Worm (Caenorhabditis elegans): ENCODE data around the gene hsp-25.

Gene hsp-25

DNA sequence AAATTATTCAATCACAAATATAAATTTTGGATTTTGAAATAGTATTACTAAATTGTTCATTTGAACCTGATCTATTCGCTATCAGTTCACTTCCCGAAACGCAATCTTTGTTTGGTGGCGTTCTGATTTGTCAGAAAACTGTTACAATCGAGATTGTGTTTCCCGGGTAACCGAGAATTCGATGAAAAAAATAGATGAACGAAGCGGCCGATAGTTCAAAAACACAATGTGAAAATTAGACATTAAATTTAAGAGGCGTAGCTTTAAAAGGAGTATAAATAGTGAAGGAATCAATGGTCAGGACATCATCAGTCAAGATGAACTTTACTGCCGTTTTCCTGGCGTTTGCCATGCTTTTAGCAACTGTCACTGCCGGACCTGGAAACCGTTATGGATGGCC lies 46.4 kb upstream of the hsp-25 start, which contains the start of gene C45B2.1:
C45B2.1 (plus strand) TSS at position 301 of the 400 bp plus-strand sequence.
- TF ChIP-seq F10E7.11 (tag; optimal IDR thresholded peaks at IDR 0.05) (no peak), ceh-91 (GFP tag; IDR thresholded peaks at IDR 0.05) (no peak), xnd-1 (tag; optimal IDR thresholded peaks at IDR 0.05) (no peak), gei-17 (GFP tag; optimal IDR thresholded peaks at IDR 0.05) (no peak)

DNA sequence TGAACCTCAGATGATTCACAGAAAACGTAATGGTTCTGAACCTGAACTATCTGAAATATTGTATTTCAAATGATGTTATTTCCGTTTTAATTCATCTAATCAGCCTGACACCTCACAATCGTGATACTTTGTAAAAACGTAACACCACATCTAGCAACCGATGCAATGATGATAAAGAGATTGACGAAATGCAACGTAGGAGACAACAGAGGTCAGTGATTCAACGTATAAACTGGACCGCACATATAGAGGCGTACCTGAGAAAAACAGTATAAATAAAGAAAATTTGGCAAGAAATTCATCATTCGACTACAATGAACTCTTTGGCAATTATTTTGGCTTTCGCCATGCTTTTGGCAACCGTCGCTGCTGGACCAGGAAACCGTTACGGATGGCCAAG lies 45.0 kb upstream of the hsp-25 start, which contains the start of gene C45B2.2:
C45B2.2 (plus strand) TSS at position 301 of the 400 bp plus-strand sequence.
- no peak for TF ChIP-seq ama-1 (optimal IDR thresholded peaks at IDR 0.05)
- TF ChIP-seq ama-1 (GFP tag; optimal IDR thresholded peaks at IDR 0.05), result no peak
- TF ChIP-seq ZK185.1 (tag; optimal IDR thresholded peaks at IDR 0.05; ENCODE audit: poor library complexity, severe bottlenecking), result no peak
- TF ChIP-seq egl-18 (GFP tag; IDR thresholded peaks at IDR 0.05), result no peak

DNA sequence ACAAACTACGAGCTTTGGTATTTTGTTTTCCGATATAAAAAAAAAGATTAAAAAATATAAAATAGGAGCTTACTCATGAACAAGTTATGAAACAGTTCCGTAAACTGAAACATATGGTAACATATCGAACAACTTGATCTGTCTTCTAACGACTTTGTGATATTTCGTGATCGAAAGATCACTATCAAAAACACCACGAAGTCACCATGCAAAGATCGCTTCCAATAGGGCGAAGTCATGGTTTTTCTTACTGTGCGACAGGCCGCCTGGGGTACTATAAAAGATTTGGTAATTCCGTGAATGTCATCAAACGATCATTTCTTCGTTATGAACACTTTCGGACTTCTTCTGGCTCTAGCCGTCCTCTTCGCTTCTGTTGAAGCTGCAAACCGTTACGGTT lies 43.2 kb upstream of the hsp-25 start, which contains the start of gene C45B2.3:
C45B2.3 (plus strand) TSS at position 301 of the 400 bp plus-strand sequence.
- TF ChIP-seq pha-4 (tag; optimal IDR thresholded peaks at IDR 0.05) (no peak), nhr-27 (tag; optimal IDR thresholded peaks at IDR 0.05) (no peak), hlh-26 (GFP tag; conservative IDR thresholded peaks at IDR 0.05) (no peak)

DNA sequence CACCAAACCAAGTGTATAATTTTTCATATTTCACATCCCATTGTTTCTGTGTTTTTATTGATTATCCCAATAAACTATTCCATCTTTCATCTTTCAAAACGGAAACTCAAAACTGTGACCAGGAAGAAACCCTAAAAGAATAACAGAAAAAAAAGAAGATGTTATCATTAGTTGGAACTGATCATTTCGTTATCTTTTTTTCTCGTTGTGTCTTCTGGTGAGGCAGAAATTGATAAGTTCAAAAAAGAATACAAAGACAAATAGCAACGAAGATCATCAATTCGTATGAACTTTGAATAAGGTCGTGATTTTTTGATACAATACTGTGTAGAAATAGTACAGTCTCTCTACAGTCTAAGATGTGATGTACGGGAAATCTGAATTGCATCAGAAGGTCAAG lies 42.3 kb upstream of the hsp-25 start:
- TF ChIP-seq ceh-100 (GFP tag; IDR thresholded peaks at IDR 0.05) (no peak), hsf-1 (GFP tag; IDR thresholded peaks at IDR 0.05) (no peak), Y53G8AR.9 (GFP tag; conservative IDR thresholded peaks at IDR 0.05) (no peak), B0035.1 (tag; optimal IDR thresholded peaks at IDR 0.05) (no peak), nhr-80 (tag; optimal IDR thresholded peaks at IDR 0.05) (no peak), lin-40 (tag; optimal IDR thresholded peaks at IDR 0.05) (no peak), lir-1 (GFP tag; conservative IDR thresholded peaks at IDR 0.05) (no peak), die-1 (tag; optimal IDR thresholded peaks at IDR 0.05) (no peak), let-526 (GFP tag; IDR thresholded peaks at IDR 0.05) (no peak), egrh-3 (GFP tag; IDR thresholded peaks at IDR 0.05) (no peak), aptf-2 (GFP tag; conservative IDR thresholded peaks at IDR 0.05) (no peak)

DNA sequence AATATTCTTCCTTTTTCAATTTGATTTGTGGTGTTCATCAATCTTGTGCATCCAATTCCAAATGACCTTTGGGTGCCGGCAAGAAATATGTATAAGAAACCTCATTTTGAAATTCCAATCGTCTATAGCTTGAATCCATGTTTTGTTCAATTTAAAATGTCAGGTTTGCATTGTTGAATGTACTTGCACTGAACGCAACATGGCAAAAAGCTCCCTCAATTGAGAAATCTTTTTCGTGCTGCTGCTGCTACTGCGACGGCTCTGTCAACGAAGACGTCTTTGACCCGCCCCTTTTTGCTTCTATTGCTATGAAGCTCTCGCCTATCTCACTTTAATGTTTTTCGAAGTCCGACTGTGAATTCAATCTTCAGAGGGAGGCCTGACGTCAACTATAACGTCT lies 35.8 kb upstream of the hsp-25 start, which contains the start of gene lgc-58:
lgc-58 (plus strand) TSS at position 301 of the 400 bp plus-strand sequence.
- no peak for TF ChIP-seq ama-1 (optimal IDR thresholded peaks at IDR 0.05)
- no peak for TF ChIP-seq ama-1 (GFP tag; optimal IDR thresholded peaks at IDR 0.05)
- TF ChIP-seq egl-44 (GFP tag; IDR thresholded peaks at IDR 0.05), result no peak
- TF ChIP-seq snpc-1.3 (tag; optimal IDR thresholded peaks at IDR 0.05; ENCODE audit: insufficient read depth), result no peak
- TF ChIP-seq B0035.1 (tag; optimal IDR thresholded peaks at IDR 0.05), result no peak
- no peak for TF ChIP-seq ztf-6 (GFP tag; IDR thresholded peaks at IDR 0.05)
- no peak for TF ChIP-seq ztf-28 (GFP tag; IDR thresholded peaks at IDR 0.05)
- no peak for TF ChIP-seq mes-4 (tag; optimal IDR thresholded peaks at IDR 0.05)
- no peak for TF ChIP-seq nhr-120 (GFP tag; IDR thresholded peaks at IDR 0.05)
- no peak for TF ChIP-seq Y95B8A.8 (GFP tag; IDR thresholded peaks at IDR 0.05)
- no peak for TF ChIP-seq sptf-2 (GFP tag; optimal IDR thresholded peaks at IDR 0.05)
- no peak for TF ChIP-seq pha-4 (tag; optimal IDR thresholded peaks at IDR 0.05)
- no peak for TF ChIP-seq Y67H2A.10 (GFP tag; conservative IDR thresholded peaks at IDR 0.05)
- no peak for TF ChIP-seq C06A6.2 (GFP tag; conservative IDR thresholded peaks at IDR 0.05)
- TF ChIP-seq K11D2.4 (GFP tag; IDR thresholded peaks at IDR 0.05), result no peak
- TF ChIP-seq B0336.3 (GFP tag; IDR thresholded peaks at IDR 0.05), result no peak
